Worm (Caenorhabditis elegans) whole organism, L3 larva: ENCODE results near the gene C06A6.4.
A peak's percentile ranks its signal among the peaks of the same experiment; 100 is the strongest.

Experiments
- R02D3.7 ChIP-seq: fragments of 150-350 bp; optimal IDR thresholded peaks from 2 replicates; lab custom pipeline; 2014; ENCODE audit warnings: missing biosample characterization, missing genetic modification characterization
- ama-1 ChIP-seq: fragments of 150-350 bp; optimal IDR thresholded peaks from 2 replicates; lab custom pipeline; 2018
- ceh-28 ChIP-seq: fragments of 150-350 bp; optimal IDR thresholded peaks from 2 replicates; lab custom pipeline; 2014; ENCODE audit warnings: missing biosample characterization, missing genetic modification reagents, missing genetic modification characterization
- ceh-82 ChIP-seq: fragments of 150-350 bp; optimal IDR thresholded peaks from 2 replicates; lab custom pipeline; 2014; ENCODE audit warnings: missing biosample characterization, missing genetic modification characterization
- ceh-9 ChIP-seq: sonication (generic microtip); optimal IDR thresholded peaks from 2 replicates; lab custom pipeline; 2018; ENCODE audit warnings: missing biosample characterization, missing genetic modification characterization
- egl-27 ChIP-seq: sonication (generic microtip); optimal IDR thresholded peaks from 4 replicates; lab custom pipeline; 2017; ENCODE audit warnings: missing biosample characterization, missing genetic modification reagents, missing genetic modification characterization
- egl-5 ChIP-seq: fragments of 150-350 bp; optimal IDR thresholded peaks from 2 replicates; lab custom pipeline; 2017; ENCODE audit warnings: missing biosample characterization, missing genetic modification reagents, missing genetic modification characterization, inconsistent platforms
- elt-1 ChIP-seq: fragments of 150-350 bp; optimal IDR thresholded peaks from 2 replicates; lab custom pipeline; 2014; ENCODE audit warnings: missing biosample characterization, missing genetic modification characterization
- elt-2 ChIP-seq: sonication (generic microtip); optimal IDR thresholded peaks from 2 replicates; lab custom pipeline; 2016; ENCODE audit warnings: missing genetic modification reagents, mild to moderate bottlenecking, missing genetic modification characterization, missing compliant biosample characterization
- elt-3 ChIP-seq, 3 experiments: fragments of 150-350 bp in 1 of 3; sonication (generic microtip) in 2 of 3; optimal IDR thresholded peaks; 2 replicates in 2 of 3; 4 replicates in 1 of 3; lab custom pipeline; 2014 to 2017; ENCODE audit warnings: missing biosample characterization in 3 of 3, missing genetic modification characterization in 3 of 3
- fkh-10 ChIP-seq: sonication (generic microtip); optimal IDR thresholded peaks from 2 replicates; lab custom pipeline; 2017; ENCODE audit warnings: missing biosample characterization, missing genetic modification reagents, missing genetic modification characterization
- fkh-2 ChIP-seq: fragments of 150-350 bp; optimal IDR thresholded peaks from 2 replicates; lab custom pipeline; 2014; ENCODE audit warnings: missing biosample characterization, missing genetic modification reagents, missing genetic modification characterization
- fos-1 ChIP-seq: fragments of 150-350 bp; optimal IDR thresholded peaks from 2 replicates; lab custom pipeline; 2014; ENCODE audit warnings: missing biosample characterization, missing genetic modification characterization
- hmg-11 ChIP-seq: sonication (generic microtip); optimal IDR thresholded peaks from 2 replicates; lab custom pipeline; 2016; ENCODE audit warnings: missing genetic modification characterization, missing compliant biosample characterization
- jun-1 ChIP-seq: fragments of 150-350 bp; optimal IDR thresholded peaks from 2 replicates; lab custom pipeline; 2014; ENCODE audit warnings: missing biosample characterization, missing genetic modification reagents, missing genetic modification characterization
- lin-15B ChIP-seq: fragments of 150-350 bp; optimal IDR thresholded peaks from 2 replicates; lab custom pipeline; 2014; ENCODE audit warnings: missing biosample characterization, missing genetic modification characterization
- lin-39 ChIP-seq: fragments of 150-350 bp; optimal IDR thresholded peaks from 2 replicates; lab custom pipeline; 2018; ENCODE audit warnings: missing biosample characterization, missing genetic modification reagents, missing genetic modification characterization
- mdl-1 ChIP-seq: fragments of 150-350 bp; optimal IDR thresholded peaks from 2 replicates; lab custom pipeline; 2014; ENCODE audit warnings: missing biosample characterization, missing genetic modification characterization
- nfya-1 ChIP-seq: sonication (generic microtip); optimal IDR thresholded peaks from 2 replicates; lab custom pipeline; 2017; ENCODE audit warnings: missing genetic modification characterization, mild to moderate bottlenecking, missing compliant biosample characterization, antibody characterized with exemption, moderate library complexity; ENCODE audit not compliant: insufficient read depth
- nhr-11 ChIP-seq: fragments of 150-350 bp; optimal IDR thresholded peaks from 2 replicates; lab custom pipeline; 2014; ENCODE audit warnings: missing biosample characterization, missing genetic modification characterization
- nhr-12 ChIP-seq: fragments of 150-350 bp; optimal IDR thresholded peaks from 2 replicates; lab custom pipeline; 2014; ENCODE audit warnings: missing biosample characterization, missing genetic modification characterization
- nhr-23 ChIP-seq: fragments of 150-350 bp; optimal IDR thresholded peaks from 2 replicates; lab custom pipeline; 2014; ENCODE audit warnings: missing biosample characterization, missing genetic modification reagents, missing genetic modification characterization
- nhr-25 ChIP-seq: sonication (generic microtip); optimal IDR thresholded peaks from 2 replicates; lab custom pipeline; 2017; ENCODE audit warnings: missing biosample characterization, missing genetic modification characterization
- nhr-28 ChIP-seq: fragments of 150-350 bp; optimal IDR thresholded peaks from 2 replicates; lab custom pipeline; 2014; ENCODE audit warnings: missing biosample characterization, missing genetic modification characterization
- nhr-43 ChIP-seq: sonication (generic microtip); optimal IDR thresholded peaks from 2 replicates; lab custom pipeline; 2016; ENCODE audit warnings: mild to moderate bottlenecking, missing genetic modification characterization, missing compliant biosample characterization; ENCODE audit not compliant: poor library complexity, severe bottlenecking
- nhr-76 ChIP-seq: fragments of 150-350 bp; sonication (generic microtip); optimal IDR thresholded peaks from 5 replicates; lab custom pipeline; 2014; ENCODE audit warnings: missing biosample characterization, missing genetic modification characterization
- nhr-77 ChIP-seq: fragments of 150-350 bp; optimal IDR thresholded peaks from 2 replicates; lab custom pipeline; 2014; ENCODE audit warnings: missing biosample characterization, missing genetic modification characterization
- pha-4 ChIP-seq: fragments of 150-350 bp; optimal IDR thresholded peaks from 2 replicates; lab custom pipeline; 2014; ENCODE audit warnings: missing biosample characterization, missing genetic modification reagents, missing genetic modification characterization
- pqm-1 ChIP-seq: fragments of 150-350 bp; optimal IDR thresholded peaks from 2 replicates; lab custom pipeline; 2017; ENCODE audit warnings: missing biosample characterization, missing genetic modification characterization, inconsistent platforms
- sea-2 ChIP-seq: fragments of 150-350 bp; sonication (generic microtip); optimal IDR thresholded peaks from 4 replicates; lab custom pipeline; 2014; ENCODE audit warnings: missing biosample characterization, missing genetic modification reagents, missing genetic modification characterization
- unc-62 ChIP-seq: fragments of 150-350 bp; sonication (generic microtip); optimal IDR thresholded peaks from 4 replicates; lab custom pipeline; 2014; ENCODE audit warnings: missing biosample characterization, missing genetic modification reagents, missing genetic modification characterization
- ztf-11 ChIP-seq: fragments of 150-350 bp; optimal IDR thresholded peaks from 2 replicates; lab custom pipeline; 2014; ENCODE audit warnings: missing biosample characterization, missing genetic modification characterization
- ztf-4 ChIP-seq: fragments of 150-350 bp; optimal IDR thresholded peaks from 2 replicates; lab custom pipeline; 2014; ENCODE audit warnings: missing biosample characterization, missing genetic modification characterization

C06A6.4 gene

DNA sequence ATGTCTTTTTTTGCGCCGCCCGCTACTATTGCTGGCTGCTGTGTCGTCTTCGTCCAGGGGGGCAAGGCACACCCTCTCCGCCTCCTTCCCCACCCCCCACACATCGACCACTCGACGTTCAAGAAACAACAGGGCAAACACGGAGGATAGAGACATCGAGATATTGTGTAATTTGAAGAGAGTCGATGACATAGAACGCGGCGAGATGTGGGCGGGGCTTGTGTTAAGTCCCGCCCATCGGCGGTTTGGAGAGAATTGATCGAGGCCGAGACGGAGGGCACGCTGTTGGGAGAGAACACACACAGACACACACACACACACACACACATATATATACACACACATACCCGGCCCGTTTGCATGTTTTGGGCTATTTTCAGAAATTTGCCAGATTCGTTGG is 16.5 kb upstream of the C06A6.4 start (continued):
- TF ChIP-seq pqm-1 (tag; lab: Kevin White, UChicago): peak; percentile 16
- TF ChIP-seq fos-1 (tag; lab: Kevin White, UChicago): no peak
- no peak for TF ChIP-seq nhr-76 (tag; lab: Kevin White, UChicago)
- no peak for TF ChIP-seq egl-27 (tag; lab: Kevin White, UChicago)
- peak; percentile 53 for TF ChIP-seq jun-1 (tag; lab: Kevin White, UChicago)

DNA sequence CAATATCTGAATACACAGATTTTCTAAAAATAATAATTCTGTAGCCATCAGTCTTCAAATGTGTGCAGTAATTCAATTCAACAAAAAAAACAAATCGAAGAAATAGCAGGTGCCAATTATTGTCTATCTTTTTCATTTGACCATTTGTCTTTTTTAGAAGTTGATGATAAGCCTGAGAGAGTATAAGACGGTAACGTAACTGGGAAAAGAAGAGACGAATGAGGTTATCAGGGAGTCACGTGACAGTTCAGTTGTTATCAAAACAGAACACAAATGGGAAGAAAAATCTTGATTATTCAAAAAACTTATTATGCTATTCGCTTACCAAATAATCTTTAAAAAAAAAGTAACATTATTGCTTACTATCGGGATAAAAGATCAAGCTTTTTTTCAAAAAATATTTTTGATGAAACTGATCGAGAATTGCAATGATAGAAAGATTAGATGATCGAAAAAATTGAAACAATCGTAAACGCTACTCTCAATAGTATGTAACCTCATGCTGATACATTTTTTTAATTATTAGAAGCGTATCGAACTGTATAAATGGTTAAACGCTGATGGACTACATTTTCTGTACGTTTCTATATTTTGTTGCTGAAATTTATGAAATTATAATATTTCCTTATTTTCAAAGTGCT is 15.4 kb upstream of the C06A6.4 start:
- peak; percentile 90 for TF ChIP-seq elt-2
- TF ChIP-seq pqm-1 (tag; lab: Kevin White, UChicago): peak; percentile 67
- no peak for TF ChIP-seq mdl-1 (tag; lab: Kevin White, UChicago)
- TF ChIP-seq R02D3.7 (tag; lab: Kevin White, UChicago): no peak

DNA sequence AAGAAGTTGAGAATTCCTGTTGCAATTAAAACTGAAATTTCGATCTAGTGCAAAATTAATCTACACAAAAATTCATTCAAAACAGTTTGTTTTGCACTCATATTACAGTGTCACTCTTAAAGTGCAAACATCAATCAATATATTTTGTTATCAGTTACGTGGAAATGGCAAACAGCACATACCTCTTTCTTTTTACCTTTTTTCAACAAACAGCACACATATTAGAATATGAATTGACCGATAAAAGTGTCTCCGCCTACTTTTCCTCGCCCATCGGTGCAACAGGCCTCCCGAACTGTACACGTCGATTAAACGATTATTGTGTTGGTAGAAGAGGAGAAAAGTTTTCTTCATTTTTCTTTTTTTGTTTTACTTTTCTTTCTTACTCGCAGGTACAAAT is 12.1 kb upstream of the C06A6.4 start:
- TF ChIP-seq jun-1 (tag; lab: Kevin White, UChicago) (no peak), nhr-76 (tag; lab: Kevin White, UChicago) (no peak), egl-5 (tag; lab: Kevin White, UChicago) (no peak), ceh-28 (tag; lab: Kevin White, UChicago) (peak; percentile 45), elt-2 (peak; percentile 89), pha-4 (tag; lab: Kevin White, UChicago) (peak; percentile 50), pqm-1 (tag; lab: Kevin White, UChicago) (peak; percentile 90)

DNA sequence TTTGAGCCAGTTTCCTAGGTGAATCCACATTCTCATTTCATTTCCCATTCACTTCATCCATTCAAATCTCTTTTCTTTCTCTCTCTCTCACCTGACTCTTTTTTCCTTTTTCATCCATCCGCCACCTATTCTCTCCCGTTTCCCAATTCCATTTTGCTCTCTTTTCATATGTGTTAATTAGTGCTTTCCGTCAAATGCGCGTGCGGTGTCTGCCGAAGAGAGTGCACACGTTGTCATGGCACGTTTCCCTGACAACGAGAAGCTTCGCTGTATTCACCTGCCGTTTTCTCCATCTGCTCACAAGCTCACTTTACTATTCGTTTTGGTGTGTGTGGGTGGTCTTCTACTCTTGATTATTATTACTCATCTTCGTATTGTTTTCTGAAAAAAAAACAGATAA is 10.8 kb upstream of the C06A6.4 start:
- TF ChIP-seq nhr-12 (tag; lab: Kevin White, UChicago): no peak
- TF ChIP-seq, all 47 proteins: peak for 0

DNA sequence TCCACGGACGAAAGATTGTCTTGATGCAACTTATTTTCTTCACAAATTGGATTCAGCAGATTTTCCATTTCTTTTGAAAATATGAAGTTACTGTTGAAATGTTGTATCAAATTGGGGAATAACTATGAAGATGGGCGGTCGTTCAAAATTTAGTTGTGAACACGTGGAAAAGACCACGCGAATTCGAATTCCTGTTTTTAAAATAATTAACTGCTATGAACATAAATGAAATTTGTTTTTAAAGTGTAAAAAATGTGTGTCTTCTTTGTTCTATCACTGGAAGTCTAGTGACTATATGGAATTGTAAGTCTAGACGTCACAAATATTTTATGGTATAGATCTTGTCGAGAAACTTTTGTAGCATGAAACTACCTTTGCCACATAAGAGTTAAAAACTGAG is 9.3 kb upstream of the C06A6.4 start, which contains the start of gene C06A6.7:
Gene C06A6.7 (minus strand): TSS at position 101 of the 400 bp plus-strand sequence.
- TF ChIP-seq elt-1 (no peak), nhr-76 (tag; lab: Kevin White, UChicago) (no peak), lin-39 (tag; lab: Kevin White, UChicago) (no peak), ztf-11 (tag; lab: Kevin White, UChicago) (no peak), unc-62 (GFP tag; lab: Kevin White, UChicago) (no peak), nhr-28 (tag; lab: Kevin White, UChicago) (no peak), nfya-1 (no peak), ama-1 (lab: Kevin White, UChicago) (no peak), fkh-2 (tag; lab: Kevin White, UChicago) (no peak), elt-3 (tag; optimal IDR thresholded peaks at IDR 0.05; lab: Kevin White, UChicago) (no peak), sea-2 (GFP tag; lab: Kevin White, UChicago) (no peak), nhr-77 (tag; lab: Kevin White, UChicago) (no peak)

DNA sequence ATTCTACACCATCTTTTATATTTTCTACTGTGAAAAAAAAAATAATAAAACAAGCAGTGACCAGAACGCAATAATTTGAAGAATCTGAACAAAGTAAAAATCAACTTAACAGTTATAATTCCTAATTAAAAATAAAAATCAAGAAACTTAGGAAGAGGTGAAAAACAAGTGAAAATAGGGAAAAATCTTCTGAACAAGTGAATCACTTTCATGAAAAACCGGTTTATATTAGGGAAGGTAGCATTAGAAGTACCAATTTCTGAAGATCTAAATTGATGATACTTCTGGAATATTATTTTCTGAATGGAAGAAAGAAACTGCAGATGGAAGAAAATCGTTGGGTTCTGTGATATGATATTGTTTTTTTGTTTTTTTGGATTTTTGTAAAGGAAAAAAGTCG is 7.4 kb upstream of the C06A6.4 start:
- TF ChIP-seq jun-1 (tag; lab: Kevin White, UChicago) (no peak), nhr-43 (tag; lab: Kevin White, UChicago) (no peak), nhr-11 (no peak)

DNA sequence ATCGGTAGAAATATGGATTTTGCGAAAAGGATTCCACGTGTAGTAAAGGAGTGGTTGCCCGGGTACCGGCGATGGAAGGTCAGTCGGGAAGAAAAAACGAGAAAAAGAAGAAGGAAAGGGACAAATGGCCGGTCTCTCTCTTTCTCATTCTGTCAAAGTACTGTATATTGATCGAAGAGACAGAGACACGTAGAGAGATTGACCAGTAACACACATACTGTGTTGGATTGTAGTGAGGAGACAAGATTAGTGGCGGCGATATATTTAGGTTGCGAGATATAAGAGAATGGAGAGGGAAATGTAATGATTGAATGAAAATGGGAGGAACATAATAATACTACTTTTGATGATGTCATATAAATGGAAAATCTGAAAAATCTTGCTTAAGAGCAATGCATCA is 6.9 kb upstream of the C06A6.4 start:
- no peak for TF ChIP-seq ztf-4 (tag; lab: Kevin White, UChicago)
- peak; percentile 26 for TF ChIP-seq pha-4 (tag; lab: Kevin White, UChicago)
- no peak for TF ChIP-seq nhr-43 (tag; lab: Kevin White, UChicago)
- TF ChIP-seq pqm-1 (tag; lab: Kevin White, UChicago): no peak
- TF ChIP-seq nfya-1: peak; percentile 19
- TF ChIP-seq hmg-11 (tag; lab: Kevin White, UChicago): peak; percentile 27
- no peak for TF ChIP-seq elt-1
- TF ChIP-seq nhr-23: peak; percentile 85
- TF ChIP-seq ceh-9 (tag; lab: Kevin White, UChicago): no peak
- TF ChIP-seq ceh-82 (tag; lab: Kevin White, UChicago): no peak
- TF ChIP-seq unc-62 (GFP tag; lab: Kevin White, UChicago): no peak
- no peak for TF ChIP-seq jun-1 (tag; lab: Kevin White, UChicago)
- TF ChIP-seq fkh-10: no peak
- TF ChIP-seq R02D3.7 (tag; lab: Kevin White, UChicago): no peak
- TF ChIP-seq lin-15B (tag; lab: Kevin White, UChicago): no peak
- TF ChIP-seq egl-5 (tag; lab: Kevin White, UChicago): no peak
- TF ChIP-seq lin-39 (tag; lab: Kevin White, UChicago): no peak
- peak; percentile 61 for TF ChIP-seq nhr-25
- TF ChIP-seq ceh-28 (tag; lab: Kevin White, UChicago): peak; percentile 60
